Fruit fly (Drosophila melanogaster) whole organism, embryonic: Measurements from ENCODE around the gene Cyp28d2.

Source experiments
- Atf-2 ChIP-seq: fragments of 200-800 bp; sonication (Bioruptor generic); optimal IDR thresholded peaks from 2 replicates; lab custom pipeline; 2016; ENCODE audit warnings: missing biosample characterization, missing genetic modification characterization
- Awh ChIP-seq: fragments of 200-800 bp; sonication (Bioruptor generic); IDR thresholded peaks from 2 replicates; pipeline ENCODE4, ENCODE4 v1.3.6; 2022; ENCODE audit warnings: missing biosample characterization, missing genetic modification characterization
- CG10543 ChIP-seq: fragments of 200-800 bp; sonication (Bioruptor generic); optimal IDR thresholded peaks from 3 replicates; lab custom pipeline; 2017; ENCODE audit warnings: missing biosample characterization, mild to moderate bottlenecking, missing genetic modification characterization, moderate library complexity
- CG10654 ChIP-seq: fragments of 200-800 bp; sonication (Bioruptor generic); optimal IDR thresholded peaks from 2 replicates; lab custom pipeline; 2016; ENCODE audit warnings: missing biosample characterization, missing genetic modification characterization
- CG12219 ChIP-seq: fragments of 200-800 bp; sonication (Bioruptor generic); optimal IDR thresholded peaks from 3 replicates; lab custom pipeline; 2018; ENCODE audit warnings: missing biosample characterization, mild to moderate bottlenecking, missing genetic modification characterization
- CG12744 ChIP-seq: fragments of 200-800 bp; sonication (Bioruptor generic); optimal IDR thresholded peaks from 2 replicates; lab custom pipeline; 2016; ENCODE audit warnings: missing biosample characterization, missing genetic modification characterization
- CG12769 ChIP-seq: fragments of 200-800 bp; sonication (Bioruptor generic); optimal IDR thresholded peaks from 2 replicates; lab custom pipeline; 2019; ENCODE audit warnings: missing biosample characterization, mild to moderate bottlenecking, missing genetic modification characterization, moderate library complexity
- CG13287 ChIP-seq: fragments of 200-800 bp; sonication (Bioruptor generic); IDR thresholded peaks from 2 replicates; pipeline ENCODE4 v1.3.6; 2022; ENCODE audit warnings: missing biosample characterization, missing genetic modification characterization; ENCODE audit not compliant: partially characterized antibody
- CG13775 ChIP-seq: fragments of 200-800 bp; sonication (Bioruptor generic); optimal IDR thresholded peaks from 3 replicates; lab custom pipeline; 2017; ENCODE audit warnings: missing biosample characterization, mild to moderate bottlenecking, missing genetic modification characterization
- CG14860 ChIP-seq: fragments of 200-800 bp; sonication (Bioruptor generic); IDR thresholded peaks from 3 replicates; pipeline ENCODE4 v1.3.6; 2022; ENCODE audit warnings: missing biosample characterization, missing genetic modification characterization; ENCODE audit not compliant: partially characterized antibody
- CG15269 ChIP-seq: fragments of 200-800 bp; sonication (Bioruptor generic); optimal IDR thresholded peaks from 2 replicates; lab custom pipeline; 2018; ENCODE audit warnings: missing biosample characterization, mild to moderate bottlenecking, missing genetic modification characterization, moderate library complexity
- CG15601 ChIP-seq: fragments of 200-800 bp; sonication (Bioruptor generic); optimal IDR thresholded peaks from 3 replicates; lab custom pipeline; 2019; ENCODE audit warnings: missing biosample characterization, mild to moderate bottlenecking, missing genetic modification characterization, moderate library complexity
- CG17912 ChIP-seq: fragments of 200-800 bp; sonication (Bioruptor generic); optimal IDR thresholded peaks from 2 replicates; lab custom pipeline; 2018; ENCODE audit warnings: missing biosample characterization, mild to moderate bottlenecking, missing genetic modification characterization
- CG18011 ChIP-seq: fragments of 200-800 bp; sonication (Bioruptor generic); optimal IDR thresholded peaks from 2 replicates; lab custom pipeline; 2017; ENCODE audit warnings: missing biosample characterization, missing genetic modification characterization, mild to moderate bottlenecking, moderate library complexity, missing genotype
- CG33557 ChIP-seq: fragments of 200-800 bp; sonication (Bioruptor generic); optimal IDR thresholded peaks from 2 replicates; lab custom pipeline; 2019; ENCODE audit warnings: missing biosample characterization, mild to moderate bottlenecking, missing genetic modification characterization, moderate library complexity
- CG4360 ChIP-seq: fragments of 200-800 bp; sonication (Bioruptor generic); IDR thresholded peaks from 2 replicates; pipeline ENCODE4 v1.3.6; 2022; ENCODE audit warnings: missing biosample characterization, missing genetic modification characterization
- CG4730 ChIP-seq: fragments of 200-800 bp; sonication (Bioruptor generic); IDR thresholded peaks from 2 replicates; pipeline ENCODE4 v1.3.6; 2022; ENCODE audit warnings: missing biosample characterization, missing genetic modification characterization
- CG4854 ChIP-seq: fragments of 200-800 bp; sonication (Bioruptor generic); optimal IDR thresholded peaks from 2 replicates; lab custom pipeline; 2016; ENCODE audit warnings: missing biosample characterization, missing genetic modification characterization, inconsistent platforms
- CG5180 ChIP-seq: fragments of 200-800 bp; sonication (Bioruptor generic); optimal IDR thresholded peaks from 3 replicates; lab custom pipeline; 2017; ENCODE audit warnings: missing biosample characterization, missing genetic modification characterization, mild to moderate bottlenecking, moderate library complexity, missing genetic modification reagents
- CG6791 ChIP-seq: fragments of 200-800 bp; sonication (Bioruptor generic); IDR thresholded peaks from 3 replicates; pipeline ENCODE4 v1.3.6; 2022; ENCODE audit warnings: missing biosample characterization, missing genetic modification characterization; ENCODE audit not compliant: partially characterized antibody
- CG8359 ChIP-seq: fragments of 200-800 bp; sonication (Bioruptor generic); optimal IDR thresholded peaks from 2 replicates; lab custom pipeline; 2017; ENCODE audit warnings: missing biosample characterization, mild to moderate bottlenecking, missing genetic modification characterization, borderline replicate concordance
- CG8388 ChIP-seq: fragments of 200-800 bp; sonication (Bioruptor generic); optimal IDR thresholded peaks from 2 replicates; lab custom pipeline; 2019; ENCODE audit warnings: missing biosample characterization, mild to moderate bottlenecking, missing genetic modification characterization, moderate library complexity
- CG8944 ChIP-seq: fragments of 200-800 bp; sonication (Bioruptor generic); optimal IDR thresholded peaks from 3 replicates; lab custom pipeline; 2016; ENCODE audit warnings: missing biosample characterization, missing genetic modification characterization
- CG9215 ChIP-seq: fragments of 200-800 bp; sonication (Bioruptor generic); IDR thresholded peaks from 2 replicates; pipeline ENCODE4 v1.3.6; 2022; ENCODE audit warnings: missing biosample characterization, missing genetic modification characterization
- Dref ChIP-seq: fragments of 200-800 bp; sonication (Bioruptor generic); IDR thresholded peaks from 2 replicates; pipeline ENCODE4 v1.3.6; 2022; ENCODE audit warnings: missing biosample characterization, missing genetic modification characterization
- E2f2 ChIP-seq: fragments of 200-800 bp; sonication (Bioruptor generic); IDR thresholded peaks from 2 replicates; pipeline ENCODE4 v1.3.6; 2022; ENCODE audit warnings: missing biosample characterization, missing genetic modification characterization
- Fer1 ChIP-seq: fragments of 200-800 bp; sonication (Bioruptor generic); optimal IDR thresholded peaks from 2 replicates; lab custom pipeline; 2017; ENCODE audit warnings: missing biosample characterization, mild to moderate bottlenecking, missing genetic modification characterization
- Gug ChIP-seq: fragments of 200-800 bp; sonication (Bioruptor generic); IDR thresholded peaks from 4 replicates; pipeline ENCODE4 v1.3.6; 2022; ENCODE audit warnings: missing biosample characterization, missing genetic modification characterization
- MBD-R2 ChIP-seq: fragments of 200-800 bp; sonication (Bioruptor generic); IDR thresholded peaks from 2 replicates; pipeline ENCODE4 v1.3.6; 2022; ENCODE audit warnings: missing biosample characterization, missing genetic modification characterization
- MTF-1 ChIP-seq: fragments of 200-800 bp; sonication (Bioruptor generic); optimal IDR thresholded peaks from 2 replicates; lab custom pipeline; 2018; ENCODE audit warnings: missing biosample characterization, mild to moderate bottlenecking, missing genetic modification characterization, borderline replicate concordance
- Med ChIP-seq: fragments of 200-800 bp; sonication (Bioruptor generic); peaks from one replicate; lab custom pipeline; 2016; ENCODE audit warnings: missing biosample characterization, missing genetic modification characterization, mild to moderate bottlenecking, inconsistent platforms, moderate library complexity
- Stat92E ChIP-seq, 3 experiments: fragments of >200 bp in 2 of 3; fragments of 200-800 bp in 1 of 3; sonication (Bioruptor generic) in 1 of 3; optimal IDR thresholded peaks; 2 replicates each; lab custom pipeline; 2017 to 2019; ENCODE audit warnings: missing biosample characterization in 3 of 3, missing genetic modification characterization in 3 of 3, mild to moderate bottlenecking in 1 of 3, moderate library complexity in 1 of 3
- aop ChIP-seq: fragments of 200-800 bp; sonication (Bioruptor generic); IDR thresholded peaks from 2 replicates; pipeline ENCODE4 v1.3.6; 2022; ENCODE audit warnings: missing biosample characterization, missing genetic modification characterization
- bcd ChIP-seq: fragments of 200-800 bp; sonication (Bioruptor generic); optimal IDR thresholded peaks from 2 replicates; lab custom pipeline; 2017; ENCODE audit warnings: missing biosample characterization, mild to moderate bottlenecking, missing genetic modification characterization
- cas ChIP-seq: fragments of 200-800 bp; sonication (Bioruptor generic); IDR thresholded peaks from 2 replicates; pipeline ENCODE4 v1.3.6; 2022; ENCODE audit warnings: missing biosample characterization, missing genetic modification characterization
- da ChIP-seq: fragments of 200-800 bp; sonication (Bioruptor generic); optimal IDR thresholded peaks from 2 replicates; lab custom pipeline; 2016; ENCODE audit warnings: missing biosample characterization, missing genetic modification characterization
- dimm ChIP-seq: fragments of 200-800 bp; sonication (Bioruptor generic); IDR thresholded peaks from 2 replicates; pipeline ENCODE4 v1.3.6; 2022; ENCODE audit warnings: missing biosample characterization, missing genetic modification characterization
- gcm ChIP-seq: fragments of 200-800 bp; sonication (Bioruptor generic); optimal IDR thresholded peaks from 2 replicates; lab custom pipeline; 2019; ENCODE audit warnings: missing biosample characterization, mild to moderate bottlenecking, missing genetic modification characterization, moderate library complexity
- gem ChIP-seq: fragments of 200-800 bp; sonication (Bioruptor generic); optimal IDR thresholded peaks from 2 replicates; lab custom pipeline; 2019; ENCODE audit warnings: missing biosample characterization, mild to moderate bottlenecking, missing genetic modification characterization, moderate library complexity
- gro ChIP-seq: fragments of 200-800 bp; sonication (Bioruptor generic); optimal IDR thresholded peaks from 2 replicates; lab custom pipeline; 2016; ENCODE audit warnings: missing biosample characterization, missing genetic modification characterization
- jing ChIP-seq: fragments of 200-800 bp; sonication (Bioruptor generic); optimal IDR thresholded peaks from 2 replicates; lab custom pipeline; 2018; ENCODE audit warnings: missing biosample characterization, mild to moderate bottlenecking, missing genetic modification characterization
- nerfin-1 ChIP-seq: fragments of 200-800 bp; sonication (Bioruptor generic); optimal IDR thresholded peaks from 3 replicates; lab custom pipeline; 2019; ENCODE audit warnings: missing biosample characterization, mild to moderate bottlenecking, missing genetic modification characterization, moderate library complexity
- nom ChIP-seq: fragments of 200-800 bp; sonication (Bioruptor generic); optimal IDR thresholded peaks from 2 replicates; lab custom pipeline; 2017; ENCODE audit warnings: missing biosample characterization, missing genetic modification characterization, mild to moderate bottlenecking, moderate library complexity, missing genetic modification reagents
- pan ChIP-seq, 4 experiments: fragments of >200 bp in 3 of 4; fragments of 200-800 bp in 1 of 4; sonication (Bioruptor generic) in 1 of 4; optimal IDR thresholded peaks in 3 of 4; IDR thresholded peaks in 1 of 4; 2 replicates each; pipeline versions ENCODE4 v1.3.6 to Lab custom; 2017 to 2022; ENCODE audit warnings: missing biosample characterization in 2 of 4, missing genetic modification characterization in 2 of 4, mixed read lengths in 1 of 4
- pho ChIP-seq: fragments of 200-800 bp; sonication (Bioruptor generic); optimal IDR thresholded peaks from 2 replicates; lab custom pipeline; 2016; ENCODE audit warnings: missing biosample characterization, missing genetic modification characterization
- pros ChIP-seq: fragments of 200-800 bp; sonication (Bioruptor generic); optimal IDR thresholded peaks from 3 replicates; lab custom pipeline; 2019; ENCODE audit warnings: missing biosample characterization, mild to moderate bottlenecking, missing genetic modification characterization, moderate library complexity
- sd ChIP-seq: fragments of 200-800 bp; sonication (Bioruptor generic); optimal IDR thresholded peaks from 3 replicates; lab custom pipeline; 2018; ENCODE audit warnings: missing biosample characterization, mild to moderate bottlenecking, missing genetic modification characterization, moderate library complexity
- trem ChIP-seq: fragments of 200-800 bp; optimal IDR thresholded peaks from 3 replicates; lab custom pipeline; 2019; ENCODE audit warnings: missing biosample characterization, mild to moderate bottlenecking, missing genetic modification characterization, moderate library complexity
- twi ChIP-seq: fragments of 200-800 bp; optimal IDR thresholded peaks from 2 replicates; lab custom pipeline; 2019; ENCODE audit warnings: missing biosample characterization, mild to moderate bottlenecking, missing genetic modification characterization, moderate library complexity
- zfh1 ChIP-seq: fragments of 200-800 bp; sonication (Bioruptor generic); IDR thresholded peaks from 3 replicates; pipeline ENCODE4 v1.3.6; 2022; ENCODE audit warnings: missing biosample characterization, missing genetic modification characterization

Gene Cyp28d2

DNA sequence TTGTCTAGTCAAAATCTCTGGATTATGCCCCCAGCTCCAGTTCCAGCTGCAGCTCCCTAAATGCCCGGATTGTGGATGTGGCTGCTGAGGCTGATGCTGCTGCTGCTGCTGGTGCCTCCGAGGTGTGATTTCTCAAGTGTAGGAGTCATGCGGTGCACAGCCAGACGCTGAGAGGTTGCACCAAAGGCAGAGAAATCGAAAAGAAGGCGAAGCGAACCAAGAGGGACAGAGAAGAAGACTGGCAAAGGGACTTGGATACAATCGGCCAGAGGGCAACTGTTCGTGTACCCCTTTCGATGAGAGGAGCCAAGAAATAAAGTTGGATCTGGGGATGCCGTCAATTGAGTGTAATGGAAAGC is 31.5 kb downstream of the Cyp28d2 start (continued):
- TF ChIP-seq Atf-2 (GFP tag; lab: Kevin White, UChicago) (no peak), CG13775 (GFP tag; lab: Kevin White, UChicago) (no peak), gcm (peak; percentile 20), pan (optimal IDR thresholded peaks at IDR 0.05; lab: Kevin White, UChicago) (no peak), pan (GFP tag; optimal IDR thresholded peaks at IDR 0.05 in 1 of 2, IDR thresholded peaks at IDR 0.05 in 1 of 2) (no peak), Dref (GFP tag; lab: Robert Waterston, UW) (no peak), CG12744 (GFP tag; lab: Kevin White, UChicago) (no peak), Fer1 (no peak), da (GFP tag; lab: Kevin White, UChicago) (no peak), MTF-1 (no peak), Awh (GFP tag; lab: Robert Waterston, UW) (no peak), gem (no peak), jing (GFP tag; lab: Kevin White, UChicago) (no peak), aop (no peak), Stat92E (GFP tag; optimal IDR thresholded peaks at IDR 0.05; lab: Kevin White, UChicago) (no peak), CG8944 (GFP tag; lab: Kevin White, UChicago) (no peak), CG8359 (GFP tag; lab: Kevin White, UChicago) (peak; percentile 82), Med (peak; percentile 48), trem (tag; lab: Kevin White, UChicago) (no peak), CG10543 (GFP tag; lab: Kevin White, UChicago) (peak; percentile 32), zfh1 (GFP tag; lab: Robert Waterston, UW) (no peak), CG4360 (GFP tag; lab: Robert Waterston, UW) (0 out of 2 replicates have a peak, but pooled peaks have one; percentile 42), CG5180 (GFP tag; lab: Kevin White, UChicago) (no peak), CG6791 (peak; percentile 30; the same call in 1 of the 3 replicates), MBD-R2 (GFP tag; lab: Robert Waterston, UW) (no peak), nerfin-1 (tag; lab: Kevin White, UChicago) (no peak), CG33557 (GFP tag; lab: Kevin White, UChicago) (no peak), cas (no peak), pho (GFP tag; lab: Kevin White, UChicago) (no peak), pros (GFP tag; lab: Kevin White, UChicago) (peak; percentile 76), dimm (GFP tag; lab: Robert Waterston, UW) (no peak), CG8388 (GFP tag; lab: Kevin White, UChicago) (no peak), gro (GFP tag; lab: Kevin White, UChicago) (no peak), CG12219 (no peak), bcd (GFP tag; lab: Kevin White, UChicago) (no peak), CG10654 (GFP tag; lab: Kevin White, UChicago) (no peak), twi (tag; lab: Kevin White, UChicago) (peak; percentile 50), CG17912 (GFP tag; lab: Kevin White, UChicago) (no peak), CG13287 (no peak), CG9215 (GFP tag; lab: Robert Waterston, UW) (no peak), CG4730 (GFP tag; lab: Robert Waterston, UW) (no peak), nom (peak; percentile 55), CG18011 (GFP tag; lab: Kevin White, UChicago) (no peak), CG12769 (tag; lab: Kevin White, UChicago) (peak; percentile 8), CG15601 (tag; lab: Kevin White, UChicago) (no peak), sd (tag; lab: Kevin White, UChicago) (no peak), CG4854 (no peak), CG14860 (GFP tag; lab: Robert Waterston, UW) (no peak), CG15269 (tag; lab: Kevin White, UChicago) (no peak), Gug (GFP tag; lab: Robert Waterston, UW) (no peak), E2f2 (no peak)
